Worm (Caenorhabditis elegans) whole organism, L1 larva: ENCODE results near the gene idpc-7.

Experiments used
- dpl-1 ChIP-seq, 3 experiments: fragments of 150-350 bp in 2 of 3; sonication (generic microtip) in 1 of 3; optimal IDR thresholded peaks; 2 replicates each; lab custom pipeline; 2014 to 2017; ENCODE audit warnings: missing biosample characterization in 3 of 3, missing genetic modification characterization in 3 of 3, missing genetic modification reagents in 3 of 3
- egl-13 ChIP-seq: sonication (generic microtip); optimal IDR thresholded peaks from 2 replicates; lab custom pipeline; 2016; ENCODE audit warnings: missing genotype, missing genetic modification reagents, missing genetic modification characterization, missing compliant biosample characterization
- fos-1 ChIP-seq: fragments of 150-350 bp; optimal IDR thresholded peaks from 2 replicates; lab custom pipeline; 2014; ENCODE audit warnings: missing biosample characterization, missing genetic modification characterization
- lir-3 ChIP-seq: sonication (generic microtip); optimal IDR thresholded peaks from 2 replicates; lab custom pipeline; 2016; ENCODE audit warnings: mild to moderate bottlenecking, missing genetic modification characterization, moderate library complexity, missing compliant biosample characterization; ENCODE audit not compliant: poor library complexity
- lsy-2 ChIP-seq, 2 experiments: fragments of 150-350 bp; optimal IDR thresholded peaks; 2 replicates each; lab custom pipeline; 2014; ENCODE audit warnings: missing biosample characterization in 2 of 2, missing genetic modification characterization in 2 of 2
- mep-1 ChIP-seq: fragments of 150-350 bp; optimal IDR thresholded peaks from 2 replicates; lab custom pipeline; 2014; ENCODE audit warnings: missing biosample characterization, missing genetic modification characterization
- nhr-12 ChIP-seq: sonication (generic microtip); optimal IDR thresholded peaks from 2 replicates; lab custom pipeline; 2017; ENCODE audit warnings: missing biosample characterization, missing genetic modification characterization
- nhr-19 ChIP-seq: fragments of 200-800 bp; sonication (Bioruptor generic); conservative IDR thresholded peaks from 2 replicates; pipeline ENCODE4 v1.3.6; 2022; ENCODE audit warnings: missing genetic modification characterization, missing compliant biosample characterization
- nhr-237 ChIP-seq: fragments of 150-350 bp; optimal IDR thresholded peaks from 2 replicates; lab custom pipeline; 2014; ENCODE audit warnings: missing biosample characterization, missing genetic modification characterization
- skn-1 ChIP-seq: fragments of 150-350 bp; optimal IDR thresholded peaks from 2 replicates; lab custom pipeline; 2014; ENCODE audit warnings: missing biosample characterization, missing genetic modification characterization
- tbx-2 ChIP-seq: sonication (generic microtip); optimal IDR thresholded peaks from 2 replicates; lab custom pipeline; 2016; ENCODE audit warnings: missing genetic modification characterization, missing compliant biosample characterization
- unc-86 ChIP-seq: sonication (generic microtip); optimal IDR thresholded peaks from 2 replicates; lab custom pipeline; 2016; ENCODE audit warnings: missing genetic modification characterization, missing compliant biosample characterization
- xbp-1 ChIP-seq: sonication (generic microtip); optimal IDR thresholded peaks from 2 replicates; lab custom pipeline; 2016; ENCODE audit warnings: missing genetic modification characterization, missing compliant biosample characterization
- ztf-11 ChIP-seq, 2 experiments: sonication (generic microtip); optimal IDR thresholded peaks; 2 replicates each; lab custom pipeline; 2016 to 2017; ENCODE audit warnings: missing genetic modification characterization in 2 of 2, missing biosample characterization in 1 of 2, missing compliant biosample characterization in 1 of 2

- TF ChIP-seq nhr-19 (GFP tag; lab: Robert Waterston, UW) (no peak), mep-1 (tag; lab: Kevin White, UChicago) (no peak), ztf-11 (tag; optimal IDR thresholded peaks at IDR 0.05; lab: Kevin White, UChicago) (no peak), unc-86 (tag; lab: Kevin White, UChicago) (no peak), lsy-2 (tag; optimal IDR thresholded peaks at IDR 0.05; lab: Kevin White, UChicago) (no peak), fos-1 (tag; lab: Kevin White, UChicago) (no peak), nhr-237 (tag; lab: Kevin White, UChicago) (no peak), xbp-1 (tag; lab: Kevin White, UChicago) (no peak), dpl-1 (GFP tag; optimal IDR thresholded peaks at IDR 0.05; lab: Kevin White, UChicago) (no peak), lir-3 (no peak), tbx-2 (tag; lab: Kevin White, UChicago) (no peak), egl-13 (tag; lab: Kevin White, UChicago) (no peak), nhr-12 (tag; lab: Kevin White, UChicago) (no peak), skn-1 (tag; lab: Kevin White, UChicago) (no peak)
Measured at ce11 chrV:9615725-9616124, 3.1 kb downstream of the idpc-7 start, which contains the start of gene pqn-63.
